Fruit fly (Drosophila melanogaster) whole organism, embryonic: ENCODE results near the gene eEF1alpha2.

Experiments
- C15 ChIP-seq: fragments of 200-800 bp; sonication (Bioruptor generic); IDR thresholded peaks from 3 replicates; pipeline ENCODE4 v1.3.6; 2022; ENCODE audit warnings: missing biosample characterization, missing genetic modification characterization
- CG10366 ChIP-seq: fragments of 200-800 bp; sonication (Bioruptor generic); IDR thresholded peaks from 2 replicates; pipeline ENCODE4 v1.3.6; 2022; ENCODE audit warnings: missing biosample characterization, missing genetic modification characterization
- CG12071 ChIP-seq: fragments of 200-800 bp; sonication (Bioruptor generic); optimal IDR thresholded peaks from 3 replicates; lab custom pipeline; 2018; ENCODE audit warnings: missing biosample characterization, mild to moderate bottlenecking, missing genetic modification characterization
- CG13123 ChIP-seq: fragments of 200-800 bp; sonication (Bioruptor generic); optimal IDR thresholded peaks from 2 replicates; lab custom pipeline; 2016; ENCODE audit warnings: missing biosample characterization, missing genetic modification characterization
- CG15269 ChIP-seq: fragments of 200-800 bp; sonication (Bioruptor generic); optimal IDR thresholded peaks from 2 replicates; lab custom pipeline; 2018; ENCODE audit warnings: missing biosample characterization, mild to moderate bottlenecking, missing genetic modification characterization, moderate library complexity
- CG17568 ChIP-seq: fragments of 200-800 bp; sonication (Bioruptor generic); optimal IDR thresholded peaks from 2 replicates; lab custom pipeline; 2018; ENCODE audit warnings: missing biosample characterization, mild to moderate bottlenecking, missing genetic modification characterization, moderate library complexity
- CG17829 ChIP-seq: fragments of 200-800 bp; optimal IDR thresholded peaks from 2 replicates; lab custom pipeline; 2019; ENCODE audit warnings: missing biosample characterization, mild to moderate bottlenecking, missing genetic modification characterization, moderate library complexity
- CG30020 ChIP-seq: fragments of 200-800 bp; optimal IDR thresholded peaks from 2 replicates; lab custom pipeline; 2019; ENCODE audit warnings: missing biosample characterization, mild to moderate bottlenecking, missing genetic modification characterization, moderate library complexity
- CG32767 ChIP-seq: fragments of 200-800 bp; sonication (Bioruptor generic); IDR thresholded peaks from 2 replicates; pipeline ENCODE4 v1.3.6; 2022; ENCODE audit warnings: missing biosample characterization, missing genetic modification characterization
- CG6254 ChIP-seq: fragments of 200-800 bp; sonication (Bioruptor generic); optimal IDR thresholded peaks from 3 replicates; lab custom pipeline; 2017; ENCODE audit warnings: mild to moderate bottlenecking, missing biosample characterization, missing genetic modification reagents, missing genetic modification characterization
- CG6791 ChIP-seq: fragments of 200-800 bp; sonication (Bioruptor generic); IDR thresholded peaks from 3 replicates; pipeline ENCODE4 v1.3.6; 2022; ENCODE audit warnings: missing biosample characterization, missing genetic modification characterization; ENCODE audit not compliant: partially characterized antibody
- CG6813 ChIP-seq: fragments of 200-800 bp; sonication (Bioruptor generic); optimal IDR thresholded peaks from 2 replicates; lab custom pipeline; 2017; ENCODE audit warnings: missing biosample characterization, missing genetic modification characterization, mild to moderate bottlenecking, moderate library complexity, missing genetic modification reagents
- CG6854 ChIP-seq: fragments of 200-800 bp; sonication (Bioruptor generic); optimal IDR thresholded peaks from 3 replicates; lab custom pipeline; 2017; ENCODE audit warnings: missing biosample characterization, mild to moderate bottlenecking, missing genetic modification characterization
- CG8924 ChIP-seq: fragments of 200-800 bp; optimal IDR thresholded peaks from 3 replicates; lab custom pipeline; 2019; ENCODE audit warnings: missing biosample characterization, mild to moderate bottlenecking, missing genetic modification characterization, moderate library complexity
- CHES-1-like ChIP-seq: fragments of 200-800 bp; sonication (Bioruptor generic); optimal IDR thresholded peaks from 2 replicates; lab custom pipeline; 2016; ENCODE audit warnings: missing biosample characterization, missing genetic modification characterization
- D19B ChIP-seq: fragments of 200-800 bp; sonication (Bioruptor generic); optimal IDR thresholded peaks from 2 replicates; lab custom pipeline; 2017; ENCODE audit warnings: missing biosample characterization, mild to moderate bottlenecking, missing genetic modification characterization
- Ets97D ChIP-seq: fragments of 200-800 bp; sonication (Bioruptor generic); optimal IDR thresholded peaks from 3 replicates; lab custom pipeline; 2016; ENCODE audit warnings: missing biosample characterization, missing genetic modification characterization
- Fer1 ChIP-seq: fragments of 200-800 bp; sonication (Bioruptor generic); optimal IDR thresholded peaks from 2 replicates; lab custom pipeline; 2017; ENCODE audit warnings: missing biosample characterization, mild to moderate bottlenecking, missing genetic modification characterization
- Hr78 ChIP-seq, 2 experiments: fragments of 200-800 bp in 1 of 2; fragments of >200 bp in 1 of 2; sonication (Bioruptor generic) in 1 of 2; optimal IDR thresholded peaks; 2 replicates each; lab custom pipeline; 2017 to 2019; ENCODE audit warnings: missing biosample characterization in 2 of 2, missing genetic modification characterization in 2 of 2, mild to moderate bottlenecking in 1 of 2, moderate library complexity in 1 of 2
- MESR4 ChIP-seq: fragments of 200-800 bp; sonication (Bioruptor generic); optimal IDR thresholded peaks from 2 replicates; lab custom pipeline; 2018; ENCODE audit warnings: missing biosample characterization, mild to moderate bottlenecking, missing genetic modification characterization, moderate library complexity
- NC2α ChIP-seq: fragments of 200-800 bp; sonication (Bioruptor generic); optimal IDR thresholded peaks from 2 replicates; lab custom pipeline; 2016; ENCODE audit warnings: missing biosample characterization, missing genetic modification characterization
- NfI ChIP-seq: fragments of 200-800 bp; sonication (Bioruptor generic); optimal IDR thresholded peaks from 3 replicates; lab custom pipeline; 2018; ENCODE audit warnings: missing biosample characterization, mild to moderate bottlenecking, missing genetic modification characterization, moderate library complexity
- Optix ChIP-seq: fragments of 200-800 bp; sonication (Bioruptor generic); IDR thresholded peaks from 3 replicates; pipeline ENCODE4 v1.3.6; 2022; ENCODE audit warnings: missing biosample characterization, missing genetic modification characterization
- Rfx ChIP-seq: fragments of 200-800 bp; sonication (Bioruptor generic); IDR thresholded peaks from 2 replicates; pipeline ENCODE4 v1.3.6; 2022; ENCODE audit warnings: missing biosample characterization, missing genetic modification characterization
- Taf1 ChIP-seq: fragments of 200-800 bp; sonication (Bioruptor generic); IDR thresholded peaks from 2 replicates; pipeline ENCODE4 v1.3.6; 2022; ENCODE audit warnings: missing biosample characterization, missing genetic modification characterization
- YL-1 ChIP-seq: fragments of 200-800 bp; sonication (Bioruptor generic); optimal IDR thresholded peaks from 3 replicates; lab custom pipeline; 2017; ENCODE audit warnings: missing biosample characterization, mild to moderate bottlenecking, missing genetic modification characterization
- bbx ChIP-seq: fragments of 200-800 bp; sonication (Bioruptor generic); IDR thresholded peaks from 2 replicates; pipeline ENCODE4 v1.3.6; 2022; ENCODE audit warnings: missing biosample characterization, missing genetic modification characterization; ENCODE audit not compliant: partially characterized antibody
- caup ChIP-seq: fragments of 200-800 bp; sonication (Bioruptor generic); optimal IDR thresholded peaks from 3 replicates; lab custom pipeline; 2017; ENCODE audit warnings: missing biosample characterization, mild to moderate bottlenecking, missing genetic modification characterization, moderate library complexity; ENCODE audit not compliant: severe bottlenecking
- chinmo ChIP-seq: fragments of 200-800 bp; sonication (Bioruptor generic); IDR thresholded peaks from 4 replicates; pipeline ENCODE4 v1.3.6; 2022; ENCODE audit warnings: missing biosample characterization, missing genetic modification characterization; ENCODE audit not compliant: partially characterized antibody
- ci ChIP-seq: fragments of 200-800 bp; sonication (Bioruptor generic); IDR thresholded peaks from 3 replicates; pipeline ENCODE4 v1.3.6; 2022; ENCODE audit warnings: missing biosample characterization, missing genetic modification characterization
- cwo ChIP-seq: fragments of 200-800 bp; sonication (Bioruptor generic); optimal IDR thresholded peaks from 3 replicates; lab custom pipeline; 2017; ENCODE audit warnings: missing biosample characterization, missing genetic modification characterization, mild to moderate bottlenecking, moderate library complexity, missing genetic modification reagents
- dan ChIP-seq: fragments of 200-800 bp; sonication (Bioruptor generic); IDR thresholded peaks from 2 replicates; pipeline ENCODE4 v1.3.6; 2022; ENCODE audit warnings: missing biosample characterization, missing genetic modification characterization
- exex ChIP-seq: fragments of 200-800 bp; sonication (Bioruptor generic); optimal IDR thresholded peaks from 4 replicates; lab custom pipeline; 2018; ENCODE audit warnings: missing biosample characterization, mild to moderate bottlenecking, missing genetic modification characterization, moderate library complexity
- insv ChIP-seq, 2 experiments: fragments of 200-800 bp; sonication (Bioruptor generic); optimal IDR thresholded peaks; 3 replicates each; lab custom pipeline; 2016 to 2018; ENCODE audit warnings: missing biosample characterization in 2 of 2, missing genetic modification characterization in 2 of 2
- lbe ChIP-seq: fragments of 200-800 bp; sonication (Bioruptor generic); optimal IDR thresholded peaks from 2 replicates; lab custom pipeline; 2016; ENCODE audit warnings: missing biosample characterization, mild to moderate bottlenecking, missing genetic modification characterization
- mirr ChIP-seq: fragments of 200-800 bp; sonication (Bioruptor generic); optimal IDR thresholded peaks from 3 replicates; lab custom pipeline; 2018; ENCODE audit warnings: missing biosample characterization, mild to moderate bottlenecking, missing genetic modification characterization
- nom ChIP-seq: fragments of 200-800 bp; sonication (Bioruptor generic); optimal IDR thresholded peaks from 2 replicates; lab custom pipeline; 2017; ENCODE audit warnings: missing biosample characterization, missing genetic modification characterization, mild to moderate bottlenecking, moderate library complexity, missing genetic modification reagents
- oc ChIP-seq: fragments of 200-800 bp; sonication (Bioruptor generic); optimal IDR thresholded peaks from 2 replicates; lab custom pipeline; 2018; ENCODE audit warnings: missing biosample characterization, mild to moderate bottlenecking, missing genetic modification characterization, moderate library complexity
- psq ChIP-seq: fragments of 200-800 bp; sonication (Bioruptor generic); optimal IDR thresholded peaks from 2 replicates; lab custom pipeline; 2017; ENCODE audit warnings: missing biosample characterization, missing genetic modification characterization
- pzg ChIP-seq: fragments of 200-800 bp; sonication (Bioruptor generic); optimal IDR thresholded peaks from 3 replicates; lab custom pipeline; 2018; ENCODE audit warnings: missing biosample characterization, mild to moderate bottlenecking, missing genetic modification characterization, moderate library complexity
- ro ChIP-seq: fragments of 200-800 bp; sonication (Bioruptor generic); IDR thresholded peaks from 2 replicates; pipeline ENCODE4 v1.3.6; 2022; ENCODE audit warnings: missing biosample characterization, missing genetic modification characterization
- sug ChIP-seq: fragments of 200-800 bp; optimal IDR thresholded peaks from 2 replicates; lab custom pipeline; 2019; ENCODE audit warnings: missing biosample characterization, mild to moderate bottlenecking, missing genetic modification characterization, moderate library complexity
- tgo ChIP-seq: fragments of 200-800 bp; sonication (Bioruptor generic); IDR thresholded peaks from 3 replicates; pipeline ENCODE4 v1.3.6; 2022; ENCODE audit warnings: missing biosample characterization, missing genetic modification characterization
- trem ChIP-seq: fragments of 200-800 bp; optimal IDR thresholded peaks from 3 replicates; lab custom pipeline; 2019; ENCODE audit warnings: missing biosample characterization, mild to moderate bottlenecking, missing genetic modification characterization, moderate library complexity
- yki ChIP-seq: fragments of >200 bp; optimal IDR thresholded peaks from 3 replicates; lab custom pipeline; 2018

Gene eEF1alpha2

DNA sequence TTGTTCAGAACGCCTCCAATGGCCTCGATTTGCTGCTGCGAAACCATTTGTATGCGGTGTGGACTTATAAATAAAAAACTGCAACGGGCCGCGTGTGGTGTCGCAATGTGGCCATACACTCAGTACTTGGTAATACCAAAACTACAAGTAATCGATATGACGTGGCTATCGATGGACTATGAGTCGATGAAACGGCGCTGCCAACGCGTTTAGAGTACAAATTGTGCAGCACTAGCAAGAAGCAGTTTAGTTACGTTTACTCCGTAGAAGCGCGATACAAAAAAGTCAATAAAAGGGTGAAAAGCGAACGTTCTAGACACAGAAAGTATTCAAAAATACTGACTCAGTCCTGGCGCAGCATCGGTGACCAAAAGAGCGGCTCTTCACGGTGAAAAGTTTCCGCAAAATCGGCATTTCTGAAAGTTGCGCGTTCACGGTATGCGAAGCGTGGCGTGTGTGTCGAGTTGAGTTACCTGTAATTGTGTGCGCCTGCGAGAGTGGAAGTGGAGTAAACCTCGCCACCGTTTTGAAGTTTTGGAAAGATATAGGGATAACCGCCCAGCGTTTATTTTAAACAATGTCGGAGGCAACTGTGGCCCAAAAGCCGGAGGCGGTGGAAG lies 9.3 kb downstream of the eEF1alpha2 start, which contains the start of the genes nero and CG1910 (continued):
- TF ChIP-seq chinmo (GFP tag; lab: Robert Waterston, UW) (no peak), C15 (GFP tag; lab: Robert Waterston, UW) (no peak), D19B (GFP tag; lab: Kevin White, UChicago) (peak; percentile 25)

DNA sequence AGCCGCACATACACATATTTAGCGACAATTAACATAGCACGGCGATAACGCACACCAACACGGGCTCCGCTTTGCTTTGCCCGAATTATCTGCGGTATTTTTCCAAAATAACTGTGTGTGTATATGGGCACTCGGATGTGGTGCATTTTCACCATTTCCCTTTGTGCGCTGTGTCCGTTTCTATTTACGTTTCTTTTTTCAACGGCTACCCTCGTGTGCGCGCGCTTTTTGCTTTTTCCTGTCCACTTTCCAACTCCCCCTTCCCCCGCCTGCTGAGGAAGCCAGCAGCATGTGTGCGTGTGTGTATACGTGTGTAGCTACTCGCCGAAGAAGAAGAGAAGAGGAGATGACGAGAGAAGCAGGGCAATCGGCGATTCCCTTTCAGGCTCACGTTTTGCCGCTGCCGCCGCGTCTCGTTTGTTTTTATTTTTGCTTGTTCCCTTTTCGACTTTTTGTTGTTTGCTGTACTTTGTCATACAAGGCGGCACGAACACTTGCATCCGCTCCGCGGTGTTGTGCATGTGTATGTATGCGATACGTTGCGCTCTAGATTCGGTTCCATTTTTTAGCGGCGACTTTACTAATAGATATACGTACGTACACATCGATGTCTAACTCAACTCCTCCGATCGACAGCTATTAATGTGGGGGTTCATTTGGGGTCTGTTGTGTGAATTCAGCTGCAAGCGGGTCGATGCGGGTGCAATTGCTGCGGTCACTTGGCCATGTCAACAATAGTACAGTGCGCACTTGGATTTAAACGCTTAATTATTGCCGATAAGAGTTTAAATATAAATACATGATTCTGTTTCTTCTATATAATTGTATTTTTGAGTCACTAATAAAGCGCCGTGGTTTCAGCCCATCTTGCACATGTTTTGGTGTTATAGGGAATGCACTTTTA lies 10.1 kb downstream of the eEF1alpha2 start:
- no peak for TF ChIP-seq tgo (GFP tag; lab: Robert Waterston, UW)
- peak; percentile 59 for TF ChIP-seq exex (tag; lab: Kevin White, UChicago)
- TF ChIP-seq Hr78 (GFP tag; optimal IDR thresholded peaks at IDR 0.05; lab: Kevin White, UChicago), result peak in 1 of 2 experiments; percentile 66
- peak; percentile 91 for TF ChIP-seq nom (GFP tag; lab: Kevin White, UChicago)
- TF ChIP-seq YL-1, result peak; percentile 51
- no peak for TF ChIP-seq CG15269 (tag; lab: Kevin White, UChicago)
- TF ChIP-seq Ets97D (GFP tag; lab: Kevin White, UChicago), result peak; percentile 34
- TF ChIP-seq CG30020 (tag; lab: Kevin White, UChicago), result no peak
- peak; percentile 7 for TF ChIP-seq oc (tag; lab: Kevin White, UChicago)
- no peak for TF ChIP-seq Taf1 (GFP tag; lab: Robert Waterston, UW)
- peak; percentile 100 for TF ChIP-seq psq (GFP tag; lab: Kevin White, UChicago)
- TF ChIP-seq pzg (GFP tag; lab: Kevin White, UChicago), result peak; percentile 28
- peak in 1 of 2 experiments; percentile 13 for TF ChIP-seq insv (GFP tag; optimal IDR thresholded peaks at IDR 0.05; lab: Kevin White, UChicago)
- no peak for TF ChIP-seq CG6254 (GFP tag; lab: Kevin White, UChicago)
- no peak for TF ChIP-seq CG13123 (GFP tag; lab: Kevin White, UChicago)
- peak; percentile 62 for TF ChIP-seq MESR4 (GFP tag; lab: Kevin White, UChicago)
- TF ChIP-seq CG10366 (GFP tag; lab: Robert Waterston, UW), result no peak
- TF ChIP-seq CG8924 (tag; lab: Kevin White, UChicago), result peak; percentile 48
- peak; percentile 37 for TF ChIP-seq mirr (GFP tag; lab: Kevin White, UChicago)
- TF ChIP-seq CG6854 (GFP tag; lab: Kevin White, UChicago), result no peak
- TF ChIP-seq Rfx (GFP tag; lab: Robert Waterston, UW), result no peak
- no peak for TF ChIP-seq NC2α (GFP tag; lab: Kevin White, UChicago)
- peak; percentile 9 for TF ChIP-seq caup (GFP tag; lab: Kevin White, UChicago)
- TF ChIP-seq dan (GFP tag; lab: Robert Waterston, UW), result no peak
- TF ChIP-seq Optix (GFP tag; lab: Robert Waterston, UW), result no peak
- peak; percentile 32 for TF ChIP-seq CG6813 (GFP tag; lab: Kevin White, UChicago)
- no peak for TF ChIP-seq ci (GFP tag; lab: Robert Waterston, UW)
- peak; percentile 20 for TF ChIP-seq CG17568 (GFP tag; lab: Kevin White, UChicago)
- peak; percentile 54 for TF ChIP-seq sug
- no peak for TF ChIP-seq bbx (GFP tag; lab: Robert Waterston, UW)
- peak; percentile 33 for TF ChIP-seq CHES-1-like (GFP tag; lab: Kevin White, UChicago)
- peak; percentile 8 for TF ChIP-seq trem (tag; lab: Kevin White, UChicago)
- no peak for TF ChIP-seq CG6791 (GFP tag; lab: Robert Waterston, UW)
- TF ChIP-seq CG32767, result no peak
- TF ChIP-seq lbe, result peak; percentile 6
- TF ChIP-seq ro (GFP tag; lab: Robert Waterston, UW), result no peak
- peak; percentile 29 for TF ChIP-seq CG12071 (GFP tag; lab: Kevin White, UChicago)
- no peak for TF ChIP-seq NfI (GFP tag; lab: Kevin White, UChicago)
- TF ChIP-seq CG17829 (tag; lab: Kevin White, UChicago), result peak; percentile 56
- no peak for TF ChIP-seq yki (lab: Kevin White, UChicago)
- TF ChIP-seq Fer1 (GFP tag; lab: Kevin White, UChicago), result peak; percentile 60
- TF ChIP-seq cwo (GFP tag; lab: Kevin White, UChicago), result peak; percentile 59
